Worm (Caenorhabditis elegans) whole organism, young adult: ENCODE results near the gene C23H3.9.

Experiments
- B0336.3 ChIP-seq: fragments of 200-800 bp; sonication (Bioruptor generic); IDR thresholded peaks from 2 replicates; pipeline ENCODE4 v1.3.6; 2022; ENCODE audit warnings: missing genetic modification characterization, missing compliant biosample characterization
- F10E7.11 ChIP-seq: sonication (generic microtip); optimal IDR thresholded peaks from 2 replicates; lab custom pipeline; 2017; ENCODE audit warnings: mild to moderate bottlenecking, missing genetic modification characterization, moderate library complexity, missing compliant biosample characterization
- F55B11.4 ChIP-seq: sonication (generic microtip); optimal IDR thresholded peaks from 2 replicates; lab custom pipeline; 2016; ENCODE audit warnings: missing compliant biosample characterization, missing genetic modification characterization, borderline replicate concordance; ENCODE audit not compliant: insufficient read depth
- F57C9.4 ChIP-seq: sonication (generic microtip); optimal IDR thresholded peaks from 2 replicates; lab custom pipeline; 2017; ENCODE audit warnings: mild to moderate bottlenecking, missing genetic modification characterization, missing compliant biosample characterization
- K11D2.4 ChIP-seq: fragments of 200-800 bp; sonication (Bioruptor generic); IDR thresholded peaks from 2 replicates; pipeline ENCODE4 v1.3.6; 2022; ENCODE audit warnings: missing genetic modification reagents, missing genetic modification characterization, missing compliant biosample characterization
- Y53F4B.3 ChIP-seq: fragments of 200-800 bp; sonication (Bioruptor generic); IDR thresholded peaks from 2 replicates; pipeline ENCODE4 v1.3.6; 2022; ENCODE audit warnings: missing genetic modification reagents, missing genetic modification characterization, missing compliant biosample characterization
- Y67H2A.10 ChIP-seq: fragments of 200-800 bp; sonication (Bioruptor generic); conservative IDR thresholded peaks from 2 replicates; pipeline ENCODE4 v1.3.6; 2022; ENCODE audit warnings: missing genetic modification reagents, missing genetic modification characterization, missing compliant biosample characterization
- Y79H2A.3 ChIP-seq: fragments of 200-800 bp; sonication (Bioruptor generic); conservative IDR thresholded peaks from 2 replicates; pipeline ENCODE4 v1.3.6; 2022; ENCODE audit warnings: missing genetic modification reagents, missing genetic modification characterization, missing compliant biosample characterization
- athp-1 ChIP-seq: sonication (generic microtip); optimal IDR thresholded peaks from 2 replicates; lab custom pipeline; 2017; ENCODE audit warnings: mild to moderate bottlenecking, missing genetic modification characterization, missing compliant biosample characterization
- attf-6 ChIP-seq: fragments of 200-800 bp; sonication (Bioruptor generic); IDR thresholded peaks from 2 replicates; pipeline ENCODE4 v1.3.6; 2022; ENCODE audit warnings: missing genetic modification reagents, missing genetic modification characterization, missing compliant biosample characterization
- bed-1 ChIP-seq: fragments of 200-800 bp; sonication (Bioruptor generic); IDR thresholded peaks from 2 replicates; pipeline ENCODE4 v1.3.6; 2022; ENCODE audit warnings: missing genetic modification reagents, missing genetic modification characterization, missing compliant biosample characterization
- ccch-3 ChIP-seq: fragments of 200-800 bp; sonication (Bioruptor generic); optimal IDR thresholded peaks from 2 replicates; lab custom pipeline; 2018; ENCODE audit warnings: mild to moderate bottlenecking, missing genetic modification characterization, missing compliant biosample characterization
- cebp-2 ChIP-seq: fragments of 200-800 bp; sonication (Bioruptor generic); IDR thresholded peaks from 2 replicates; pipeline ENCODE4 v1.3.6; 2022; ENCODE audit warnings: missing genetic modification characterization, missing compliant biosample characterization
- ceh-100 ChIP-seq: fragments of 200-800 bp; sonication (Bioruptor generic); IDR thresholded peaks from 2 replicates; pipeline ENCODE4 v1.3.6; 2022; ENCODE audit warnings: missing genetic modification reagents, missing genetic modification characterization, missing compliant biosample characterization
- ceh-40 ChIP-seq: fragments of 200-800 bp; sonication (Bioruptor generic); IDR thresholded peaks from 2 replicates; pipeline ENCODE4 v1.3.6; 2022; ENCODE audit warnings: missing genetic modification characterization, missing compliant biosample characterization
- ceh-91 ChIP-seq: fragments of 200-800 bp; sonication (Bioruptor generic); IDR thresholded peaks from 2 replicates; pipeline ENCODE4 v1.3.6; 2022; ENCODE audit warnings: missing genetic modification reagents, missing genetic modification characterization, missing compliant biosample characterization
- chd-7 ChIP-seq: sonication (generic microtip); optimal IDR thresholded peaks from 2 replicates; lab custom pipeline; 2016; ENCODE audit warnings: mild to moderate bottlenecking, missing genetic modification characterization, moderate library complexity, missing compliant biosample characterization
- die-1 ChIP-seq: sonication (generic microtip); optimal IDR thresholded peaks from 2 replicates; lab custom pipeline; 2016; ENCODE audit warnings: missing genotype, mild to moderate bottlenecking, missing genetic modification characterization, missing compliant biosample characterization
- dox-1 ChIP-seq: fragments of 200-800 bp; sonication (Bioruptor generic); IDR thresholded peaks from 2 replicates; pipeline ENCODE4 v1.3.6; 2022; ENCODE audit warnings: missing genetic modification reagents, missing genetic modification characterization, missing compliant biosample characterization
- dpff-1 ChIP-seq: sonication (generic microtip); optimal IDR thresholded peaks from 2 replicates; lab custom pipeline; 2017; ENCODE audit warnings: mild to moderate bottlenecking, missing genetic modification characterization, missing compliant biosample characterization
- egl-18 ChIP-seq: fragments of 200-800 bp; sonication (Bioruptor generic); IDR thresholded peaks from 2 replicates; pipeline ENCODE4 v1.3.6; 2022; ENCODE audit warnings: missing genetic modification reagents, missing genetic modification characterization, missing compliant biosample characterization
- egrh-3 ChIP-seq: fragments of 200-800 bp; sonication (Bioruptor generic); IDR thresholded peaks from 2 replicates; pipeline ENCODE4 v1.3.6; 2022; ENCODE audit warnings: missing genetic modification reagents, missing genetic modification characterization, missing compliant biosample characterization
- gei-17 ChIP-seq: fragments of 200-800 bp; sonication (Bioruptor generic); optimal IDR thresholded peaks from 2 replicates; lab custom pipeline; 2018; ENCODE audit warnings: mild to moderate bottlenecking, missing genetic modification characterization, missing compliant biosample characterization
- him-1 ChIP-seq: sonication (generic microtip); optimal IDR thresholded peaks from 2 replicates; lab custom pipeline; 2016; ENCODE audit warnings: missing genotype, missing genetic modification reagents, missing genetic modification characterization, missing compliant biosample characterization
- hmg-20 ChIP-seq: fragments of 200-800 bp; sonication (Bioruptor generic); IDR thresholded peaks from 2 replicates; pipeline ENCODE4 v1.3.6; 2022; ENCODE audit warnings: missing genetic modification reagents, missing genetic modification characterization, missing compliant biosample characterization
- hrde-1 ChIP-seq: sonication (generic microtip); optimal IDR thresholded peaks from 2 replicates; lab custom pipeline; 2016; ENCODE audit warnings: missing genetic modification characterization, mild to moderate bottlenecking, missing compliant biosample characterization, moderate library complexity, missing genotype, missing genetic modification reagents, borderline replicate concordance
- mcd-1 ChIP-seq: fragments of 200-800 bp; sonication (Bioruptor generic); IDR thresholded peaks from 2 replicates; pipeline ENCODE4 v1.3.6; 2022; ENCODE audit warnings: missing genetic modification reagents, missing genetic modification characterization, missing compliant biosample characterization
- mes-4 ChIP-seq: sonication (generic microtip); optimal IDR thresholded peaks from 2 replicates; lab custom pipeline; 2016; ENCODE audit warnings: missing genotype, missing genetic modification characterization, missing compliant biosample characterization
- mxl-1 ChIP-seq: sonication (generic microtip); optimal IDR thresholded peaks from 2 replicates; lab custom pipeline; 2016; ENCODE audit warnings: missing genetic modification characterization, missing compliant biosample characterization
- nfya-1 ChIP-seq: sonication (generic microtip); optimal IDR thresholded peaks from 2 replicates; lab custom pipeline; 2017; ENCODE audit warnings: antibody characterized with exemption, missing compliant biosample characterization, missing genetic modification characterization, borderline replicate concordance; ENCODE audit not compliant: insufficient read depth
- nfya-2 ChIP-seq: fragments of 200-800 bp; sonication (Bioruptor generic); IDR thresholded peaks from 2 replicates; pipeline ENCODE4 v1.3.6; 2022; ENCODE audit warnings: missing genetic modification reagents, missing genetic modification characterization, missing compliant biosample characterization
- nhr-179 ChIP-seq: sonication (generic microtip); optimal IDR thresholded peaks from 2 replicates; lab custom pipeline; 2016; ENCODE audit warnings: mild to moderate bottlenecking, missing genetic modification characterization, missing compliant biosample characterization
- nhr-90 ChIP-seq: sonication (generic microtip); optimal IDR thresholded peaks from 2 replicates; lab custom pipeline; 2016; ENCODE audit warnings: missing genotype, mild to moderate bottlenecking, missing genetic modification characterization, missing compliant biosample characterization
- pha-4 ChIP-seq: fragments of 150-350 bp; sonication (generic microtip); optimal IDR thresholded peaks from 2 replicates; lab custom pipeline; 2014; ENCODE audit warnings: missing biosample characterization, missing genetic modification reagents, missing genetic modification characterization
- rec-8 ChIP-seq, 2 experiments: sonication (generic microtip); optimal IDR thresholded peaks; 2 replicates each; lab custom pipeline; 2016; ENCODE audit warnings: mild to moderate bottlenecking in 2 of 2, missing genetic modification characterization in 2 of 2, missing genetic modification reagents in 2 of 2, missing genotype in 2 of 2, missing biosample characterization in 1 of 2, missing compliant biosample characterization in 1 of 2, moderate library complexity in 1 of 2
- snpc-1.3 ChIP-seq: sonication (generic microtip); optimal IDR thresholded peaks from 2 replicates; lab custom pipeline; 2017; ENCODE audit warnings: missing genetic modification characterization, mild to moderate bottlenecking, missing compliant biosample characterization, antibody characterized with exemption, moderate library complexity, missing genotype, missing genetic modification reagents; ENCODE audit not compliant: insufficient read depth
- snpc-3.4 ChIP-seq: sonication (generic microtip); optimal IDR thresholded peaks from 2 replicates; lab custom pipeline; 2017; ENCODE audit warnings: missing genetic modification characterization, mild to moderate bottlenecking, missing compliant biosample characterization, antibody characterized with exemption, moderate library complexity, missing genotype, missing genetic modification reagents
- somi-1 ChIP-seq: fragments of 200-800 bp; sonication (Bioruptor generic); optimal IDR thresholded peaks from 2 replicates; lab custom pipeline; 2018; ENCODE audit warnings: mild to moderate bottlenecking, missing genetic modification characterization, missing compliant biosample characterization
- sptf-2 ChIP-seq: fragments of 200-800 bp; sonication (Bioruptor generic); optimal IDR thresholded peaks from 2 replicates; lab custom pipeline; 2018; ENCODE audit warnings: mild to moderate bottlenecking, missing genetic modification characterization, missing compliant biosample characterization
- tlf-1 ChIP-seq: fragments of 200-800 bp; sonication (Bioruptor generic); optimal IDR thresholded peaks from 2 replicates; lab custom pipeline; 2018; ENCODE audit warnings: mild to moderate bottlenecking, missing genetic modification characterization, missing compliant biosample characterization
- unc-130 ChIP-seq: sonication (generic microtip); optimal IDR thresholded peaks from 2 replicates; lab custom pipeline; 2016; ENCODE audit warnings: missing genetic modification reagents, missing genetic modification characterization, missing compliant biosample characterization
- zfh-2 ChIP-seq: fragments of 200-800 bp; sonication (Bioruptor generic); conservative IDR thresholded peaks from 2 replicates; pipeline ENCODE4 v1.3.6; 2022; ENCODE audit warnings: missing genetic modification reagents, missing genetic modification characterization, missing compliant biosample characterization
- ztf-18 ChIP-seq: sonication (generic microtip); optimal IDR thresholded peaks from 2 replicates; lab custom pipeline; 2016; ENCODE audit warnings: missing genotype, mild to moderate bottlenecking, missing genetic modification characterization, missing compliant biosample characterization
- ztf-22 ChIP-seq: fragments of 200-800 bp; sonication (Bioruptor generic); optimal IDR thresholded peaks from 2 replicates; lab custom pipeline; 2018; ENCODE audit warnings: mild to moderate bottlenecking, missing genetic modification characterization, moderate library complexity, missing compliant biosample characterization
- ztf-28 ChIP-seq: fragments of 200-800 bp; sonication (Bioruptor generic); IDR thresholded peaks from 2 replicates; pipeline ENCODE4 v1.3.6; 2022; ENCODE audit warnings: missing genetic modification reagents, missing genetic modification characterization, missing compliant biosample characterization

Gene C23H3.9

ce11 chrII:105327-105882 lies 26.3 kb upstream of the C23H3.9 start:
- no peak for TF ChIP-seq cebp-2 (GFP tag; lab: Robert Waterston, UW)
- peak in 1 of 2 experiments; percentile 6 for TF ChIP-seq rec-8 (tag; optimal IDR thresholded peaks at IDR 0.05; lab: Kevin White, UChicago)
- TF ChIP-seq ccch-3: no peak
- no peak for TF ChIP-seq somi-1 (GFP tag; lab: Kevin White, UChicago)
- peak; percentile 71 for TF ChIP-seq zfh-2 (GFP tag; lab: Robert Waterston, UW)
- no peak for TF ChIP-seq mcd-1
- TF ChIP-seq ztf-28: no peak
- TF ChIP-seq ceh-91 (GFP tag; lab: Robert Waterston, UW): 0 out of 2 replicates have a peak, but pooled peaks have one; percentile 8
- no peak for TF ChIP-seq attf-6 (GFP tag; lab: Robert Waterston, UW)
- no peak for TF ChIP-seq snpc-3.4 (tag; lab: Kevin White, UChicago)
- TF ChIP-seq egrh-3: peak; percentile 62; the same call in 1 of the 2 replicates
- TF ChIP-seq chd-7 (tag; lab: Kevin White, UChicago): no peak
- TF ChIP-seq dpff-1 (tag; lab: Kevin White, UChicago): no peak
- TF ChIP-seq him-1 (tag; lab: Kevin White, UChicago): no peak
- no peak for TF ChIP-seq Y79H2A.3 (GFP tag; lab: Robert Waterston, UW)
- no peak for TF ChIP-seq ceh-40 (GFP tag; lab: Robert Waterston, UW)
- TF ChIP-seq mes-4 (tag; lab: Kevin White, UChicago): no peak
- no peak for TF ChIP-seq sptf-2 (GFP tag; lab: Kevin White, UChicago)
- no peak for TF ChIP-seq F57C9.4 (tag; lab: Kevin White, UChicago)
- no peak for TF ChIP-seq die-1 (tag; lab: Kevin White, UChicago)
- TF ChIP-seq unc-130: no peak
- TF ChIP-seq K11D2.4 (GFP tag; lab: Robert Waterston, UW): no peak
- 0 out of 2 replicates have a peak, but pooled peaks have one; percentile 5 for TF ChIP-seq dox-1 (GFP tag; lab: Robert Waterston, UW)
- no peak for TF ChIP-seq bed-1 (GFP tag; lab: Robert Waterston, UW)

ce11 chrII:104234-104633 lies 25.2 kb upstream of the C23H3.9 start, which contains the start of gene col-68:
Gene col-68 (plus strand): TSS chrII:104534.
- no peak for TF ChIP-seq F10E7.11
- TF ChIP-seq F55B11.4 (tag; lab: Kevin White, UChicago): no peak
- no peak for TF ChIP-seq unc-130
- no peak for TF ChIP-seq ceh-100 (GFP tag; lab: Robert Waterston, UW)
- no peak for TF ChIP-seq gei-17 (GFP tag; lab: Kevin White, UChicago)
- TF ChIP-seq rec-8 (tag; optimal IDR thresholded peaks at IDR 0.05; lab: Kevin White, UChicago): no peak
- TF ChIP-seq snpc-1.3 (tag; lab: Kevin White, UChicago): no peak
- no peak for TF ChIP-seq die-1 (tag; lab: Kevin White, UChicago)

ce11 chrII:101176-101575 lies 22.1 kb upstream of the C23H3.9 start:
- TF ChIP-seq tlf-1 (GFP tag; lab: Kevin White, UChicago) (no peak), athp-1 (no peak), B0336.3 (GFP tag; lab: Robert Waterston, UW) (0 out of 2 replicates have a peak, but pooled peaks have one; percentile 42), mxl-1 (tag; lab: Kevin White, UChicago) (no peak), hmg-20 (no peak), F10E7.11 (no peak), die-1 (tag; lab: Kevin White, UChicago) (no peak), Y67H2A.10 (GFP tag; lab: Robert Waterston, UW) (no peak), egl-18 (GFP tag; lab: Robert Waterston, UW) (no peak), rec-8 (tag; optimal IDR thresholded peaks at IDR 0.05; lab: Kevin White, UChicago) (no peak), nfya-2 (no peak), pha-4 (no peak), sptf-2 (GFP tag; lab: Kevin White, UChicago) (no peak), nfya-1 (tag; lab: Kevin White, UChicago) (no peak), nhr-179 (no peak), ztf-22 (GFP tag; lab: Kevin White, UChicago) (no peak), nhr-90 (tag; lab: Kevin White, UChicago) (no peak), hrde-1 (tag; lab: Kevin White, UChicago) (peak; percentile 30), ceh-40 (GFP tag; lab: Robert Waterston, UW) (no peak), Y53F4B.3 (GFP tag; lab: Robert Waterston, UW) (no peak), ztf-18 (tag; lab: Kevin White, UChicago) (no peak)
